Worm (Caenorhabditis elegans) whole organism, midembryonic: Measurements from ENCODE around the gene snb-5.

Experiments
- T22C8.4 ChIP-seq: fragments of 200-800 bp; sonication (Bioruptor generic); IDR thresholded peaks from 2 replicates; pipeline ENCODE4 v1.3.6; 2022; ENCODE audit warnings: missing genetic modification characterization, missing compliant biosample characterization
- cog-1 ChIP-seq: sonication (generic microtip); optimal IDR thresholded peaks from 2 replicates; lab custom pipeline; 2016; ENCODE audit warnings: missing genetic modification characterization, missing compliant biosample characterization
- flt-1 ChIP-seq: fragments of 200-800 bp; sonication (Bioruptor generic); IDR thresholded peaks from 2 replicates; pipeline ENCODE4 v1.3.6; 2022; ENCODE audit warnings: missing genetic modification characterization, missing compliant biosample characterization
- ref-1 ChIP-seq: fragments of 200-800 bp; sonication (Bioruptor generic); conservative IDR thresholded peaks from 2 replicates; pipeline ENCODE4 v1.3.6; 2022; ENCODE audit warnings: missing genetic modification reagents, missing genetic modification characterization, missing compliant biosample characterization
- tab-1 ChIP-seq: fragments of 200-800 bp; sonication (Bioruptor generic); IDR thresholded peaks from 2 replicates; pipeline ENCODE4 v1.3.6; 2022; ENCODE audit warnings: missing genetic modification characterization, missing compliant biosample characterization
- ztf-23 ChIP-seq: fragments of 200-800 bp; sonication (Bioruptor generic); IDR thresholded peaks from 2 replicates; pipeline ENCODE4 v1.3.6; 2022; ENCODE audit warnings: missing genetic modification reagents, missing genetic modification characterization, missing compliant biosample characterization
- ztf-29 ChIP-seq: fragments of 200-800 bp; sonication (Bioruptor generic); IDR thresholded peaks from 2 replicates; pipeline ENCODE4 v1.3.6; 2022; ENCODE audit warnings: missing genetic modification reagents, missing genetic modification characterization, missing compliant biosample characterization

DNA sequence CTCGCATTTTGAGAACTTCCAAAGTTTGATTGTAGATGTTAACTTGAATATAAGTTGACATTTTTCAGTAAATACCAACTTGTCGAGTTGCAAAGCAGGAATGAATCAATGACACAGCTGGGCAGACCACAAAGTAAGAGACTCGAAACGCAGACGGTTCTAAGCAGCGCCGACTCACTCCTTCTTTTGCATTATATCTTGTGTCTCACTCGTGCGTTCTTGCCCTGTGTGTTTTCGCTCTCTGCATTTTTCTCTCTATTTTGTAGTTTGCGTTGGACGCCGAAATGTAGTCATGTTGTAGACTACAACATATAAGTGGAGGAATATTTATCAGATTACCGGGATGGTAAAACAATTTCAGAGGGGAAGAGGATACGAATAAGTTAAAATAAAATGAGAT is 40.0 kb downstream of the snb-5 start, which contains the start of gene C02F5.12:
- no peak for TF ChIP-seq ztf-29 (GFP tag; lab: Robert Waterston, UW)
- TF ChIP-seq tab-1 (GFP tag; lab: Robert Waterston, UW): no peak
- TF ChIP-seq flt-1 (GFP tag; lab: Robert Waterston, UW): no peak
- TF ChIP-seq ztf-23 (GFP tag; lab: Robert Waterston, UW): no peak
- no peak for TF ChIP-seq T22C8.4 (GFP tag; lab: Robert Waterston, UW)
- TF ChIP-seq ref-1 (GFP tag; lab: Robert Waterston, UW): no peak
- no peak for TF ChIP-seq cog-1
